Fruit fly (Drosophila melanogaster): ENCODE data around the gene Mon1.
A peak's percentile ranks its signal among the peaks of the same experiment; 100 is the strongest.

The Mon1 gene

dm6 chr2L:4811491-4812058 lies 38.9 kb upstream of the Mon1 start:
- TF ChIP-seq Crg-1 (GFP tag; optimal IDR thresholded peaks at IDR 0.05) (no peak), Mnt (GFP tag; optimal IDR thresholded peaks at IDR 0.05) (peak; percentile 85), kay (GFP tag; ENCODE audit: borderline replicate concordance) (no peak), CG7101 (tag; optimal IDR thresholded peaks at IDR 0.05) (no peak), CG14711 (tag; optimal IDR thresholded peaks at IDR 0.05) (no peak), cic (GFP tag; optimal IDR thresholded peaks at IDR 0.05) (peak; percentile 84), CG7045 (GFP tag; optimal IDR thresholded peaks at IDR 0.05) (no peak), Hr96 (GFP tag; optimal IDR thresholded peaks at IDR 0.05) (no peak), CG11617 (GFP tag; optimal IDR thresholded peaks at IDR 0.05) (peak; percentile 0), toe (GFP tag; optimal IDR thresholded peaks at IDR 0.05) (no peak), Clk (GFP tag; optimal IDR thresholded peaks at IDR 0.05) (peak; percentile 8), ovo (GFP tag; optimal IDR thresholded peaks at IDR 0.05) (peak; percentile 30), CG5204 (GFP tag; optimal IDR thresholded peaks at IDR 0.05) (no peak), pad (GFP tag; optimal IDR thresholded peaks at IDR 0.05) (no peak), tj (GFP tag; optimal IDR thresholded peaks at IDR 0.05) (no peak), CG1620 (GFP tag; optimal IDR thresholded peaks at IDR 0.05) (no peak), CG12768 (GFP tag; optimal IDR thresholded peaks at IDR 0.05) (peak; percentile 86), bab1 (GFP tag; optimal IDR thresholded peaks at IDR 0.05) (no peak), CG33017 (tag; optimal IDR thresholded peaks at IDR 0.05) (no peak), cnc (optimal IDR thresholded peaks at IDR 0.05) (no peak)

dm6 chr2L:4812261-4813022 lies 38.0 kb upstream of the Mon1 start, which contains the start of gene CG15629:
CG15629 (plus strand) TSS chr2L:4813009.
- no peak for TF ChIP-seq Hr96 (GFP tag; optimal IDR thresholded peaks at IDR 0.05)
- TF ChIP-seq ovo (GFP tag; optimal IDR thresholded peaks at IDR 0.05) = no peak
- peak; percentile 53 for TF ChIP-seq tj (GFP tag; optimal IDR thresholded peaks at IDR 0.05)
- TF ChIP-seq CG11617 (GFP tag; optimal IDR thresholded peaks at IDR 0.05) = no peak

DNA sequence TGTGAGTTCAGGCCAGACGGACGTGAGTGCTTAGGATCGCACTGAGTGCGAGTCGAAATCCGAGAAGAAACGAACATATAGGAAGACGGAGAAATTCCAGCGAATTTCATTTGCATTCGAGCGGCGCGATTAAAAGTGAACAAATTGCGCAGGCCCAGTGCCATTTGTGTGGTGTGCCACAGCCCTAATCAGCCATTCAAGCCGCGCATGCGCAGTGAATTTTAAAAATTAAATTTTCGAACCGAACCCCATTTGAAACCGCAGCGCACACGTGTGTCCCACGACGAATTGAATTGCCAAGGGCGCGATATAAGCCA lies 37.5 kb upstream of the Mon1 start:
- no peak for TF ChIP-seq Clk (GFP tag; optimal IDR thresholded peaks at IDR 0.05)
- no peak for TF ChIP-seq toe (GFP tag; optimal IDR thresholded peaks at IDR 0.05)
- TF ChIP-seq CG11617 (GFP tag; optimal IDR thresholded peaks at IDR 0.05) = no peak
- TF ChIP-seq cnc (optimal IDR thresholded peaks at IDR 0.05) = no peak
- no peak for TF ChIP-seq Hr96 (GFP tag; optimal IDR thresholded peaks at IDR 0.05)
- TF ChIP-seq CG14711 (tag; optimal IDR thresholded peaks at IDR 0.05) = no peak
- no peak for TF ChIP-seq bab1 (GFP tag; optimal IDR thresholded peaks at IDR 0.05)
- no peak for TF ChIP-seq CG1620 (GFP tag; optimal IDR thresholded peaks at IDR 0.05)
- no peak for TF ChIP-seq ovo (GFP tag; optimal IDR thresholded peaks at IDR 0.05)
- TF ChIP-seq tj (GFP tag; optimal IDR thresholded peaks at IDR 0.05) = no peak
- no peak for TF ChIP-seq pad (GFP tag; optimal IDR thresholded peaks at IDR 0.05)

- TF ChIP-seq CG7045 (GFP tag; optimal IDR thresholded peaks at IDR 0.05) (no peak), bab1 (GFP tag; optimal IDR thresholded peaks at IDR 0.05) (peak; percentile 39)
These were observed 32.4 kb upstream of the Mon1 start, which contains the start of gene CG3225 for dm6 chr2L:4818056-4818455. CG3225 (minus strand) TSS chr2L:4818245.

dm6 chr2L:4819995-4820394 lies 30.4 kb upstream of the Mon1 start:
- TF ChIP-seq ovo (GFP tag; optimal IDR thresholded peaks at IDR 0.05) (no peak), CG5204 (GFP tag; optimal IDR thresholded peaks at IDR 0.05) (no peak), cic (GFP tag; optimal IDR thresholded peaks at IDR 0.05) (no peak), CG7045 (GFP tag; optimal IDR thresholded peaks at IDR 0.05) (no peak), Crg-1 (GFP tag; optimal IDR thresholded peaks at IDR 0.05) (no peak), kay (GFP tag; ENCODE audit: borderline replicate concordance) (no peak), bab1 (GFP tag; optimal IDR thresholded peaks at IDR 0.05) (no peak), CG12768 (GFP tag; optimal IDR thresholded peaks at IDR 0.05) (no peak), Clk (GFP tag; optimal IDR thresholded peaks at IDR 0.05) (no peak), CG1620 (GFP tag; optimal IDR thresholded peaks at IDR 0.05) (no peak), Hr96 (GFP tag; optimal IDR thresholded peaks at IDR 0.05) (no peak), Mnt (GFP tag; optimal IDR thresholded peaks at IDR 0.05) (no peak), CG11617 (GFP tag; optimal IDR thresholded peaks at IDR 0.05) (no peak), CG7101 (tag; optimal IDR thresholded peaks at IDR 0.05) (no peak), CG14711 (tag; optimal IDR thresholded peaks at IDR 0.05) (no peak), CG33017 (tag; optimal IDR thresholded peaks at IDR 0.05) (no peak), tj (GFP tag; optimal IDR thresholded peaks at IDR 0.05) (no peak), pad (GFP tag; optimal IDR thresholded peaks at IDR 0.05) (no peak)

- TF ChIP-seq Crg-1 (GFP tag; optimal IDR thresholded peaks at IDR 0.05) = no peak
- peak; percentile 70 for TF ChIP-seq CG5204 (GFP tag; optimal IDR thresholded peaks at IDR 0.05)
- no peak for TF ChIP-seq ovo (GFP tag; optimal IDR thresholded peaks at IDR 0.05)
- TF ChIP-seq CG11617 (GFP tag; optimal IDR thresholded peaks at IDR 0.05) = peak; percentile 40
- peak; percentile 15 for TF ChIP-seq CG1620 (GFP tag; optimal IDR thresholded peaks at IDR 0.05)
- TF ChIP-seq kay (GFP tag; ENCODE audit: borderline replicate concordance) = no peak
- TF ChIP-seq CG33017 (tag; optimal IDR thresholded peaks at IDR 0.05) = peak; percentile 25
- no peak for TF ChIP-seq Clk (GFP tag; optimal IDR thresholded peaks at IDR 0.05)
- TF ChIP-seq toe (GFP tag; optimal IDR thresholded peaks at IDR 0.05) = peak; percentile 68
These were observed 29.8 kb upstream of the Mon1 start for dm6 chr2L:4820448-4821318.

Measured in whole organism, adult.